Worm (Caenorhabditis elegans) whole organism, mixed stage, embryonic: Measurements from ENCODE around the gene ttr-53.

Source experiments
- ham-2 ChIP-seq: fragments of 200-800 bp; sonication (Bioruptor generic); optimal IDR thresholded peaks from 2 replicates; lab custom pipeline; 2018; ENCODE audit warnings: mild to moderate bottlenecking, missing genetic modification characterization, missing compliant biosample characterization
- lin-13 ChIP-seq: fragments of 150-350 bp; optimal IDR thresholded peaks from 2 replicates; lab custom pipeline; 2014; ENCODE audit warnings: missing biosample characterization, missing genetic modification characterization
- lsy-2 ChIP-seq: fragments of 150-350 bp; optimal IDR thresholded peaks from 2 replicates; lab custom pipeline; 2014; ENCODE audit warnings: missing biosample characterization, missing genetic modification characterization
- nhr-76 ChIP-seq: sonication (generic microtip); optimal IDR thresholded peaks from 2 replicates; lab custom pipeline; 2017; ENCODE audit warnings: missing biosample characterization, missing genetic modification characterization
- pha-4 ChIP-seq: fragments of 150-350 bp; optimal IDR thresholded peaks from 2 replicates; lab custom pipeline; 2018; ENCODE audit warnings: missing biosample characterization, missing genetic modification reagents, missing genetic modification characterization
- unc-62 ChIP-seq: fragments of 150-350 bp; optimal IDR thresholded peaks from 2 replicates; lab custom pipeline; 2014; ENCODE audit warnings: missing biosample characterization, missing genetic modification reagents, missing genetic modification characterization

DNA sequence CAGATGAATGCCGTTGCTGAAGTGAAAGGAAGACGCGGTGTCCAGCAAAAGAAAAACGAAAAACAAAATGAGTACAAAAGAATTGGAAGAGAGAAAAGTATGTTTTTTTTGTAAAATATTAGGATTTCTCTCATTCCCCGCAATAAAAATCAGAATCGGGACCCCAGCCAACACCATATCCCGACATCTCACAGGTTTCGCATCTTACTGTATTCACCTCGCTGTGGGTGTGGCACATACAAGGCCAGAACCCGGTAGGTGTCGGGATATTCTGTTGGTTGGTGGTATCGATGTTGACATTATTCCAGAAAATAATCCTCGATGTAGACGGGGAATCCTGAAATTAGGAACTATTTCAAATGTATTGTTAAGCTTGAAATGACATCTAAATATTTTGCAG lies 41.1 kb upstream of the ttr-53 start:
- TF ChIP-seq pha-4 (no peak), unc-62 (GFP tag; lab: Kevin White, UChicago) (no peak), nhr-76 (tag; lab: Kevin White, UChicago) (no peak), lsy-2 (tag; lab: Kevin White, UChicago) (no peak), ham-2 (GFP tag; lab: Kevin White, UChicago) (no peak), lin-13 (tag; lab: Kevin White, UChicago) (no peak)
